Worm (Caenorhabditis elegans): ENCODE results near the gene Y76B12C.8.

DNA sequence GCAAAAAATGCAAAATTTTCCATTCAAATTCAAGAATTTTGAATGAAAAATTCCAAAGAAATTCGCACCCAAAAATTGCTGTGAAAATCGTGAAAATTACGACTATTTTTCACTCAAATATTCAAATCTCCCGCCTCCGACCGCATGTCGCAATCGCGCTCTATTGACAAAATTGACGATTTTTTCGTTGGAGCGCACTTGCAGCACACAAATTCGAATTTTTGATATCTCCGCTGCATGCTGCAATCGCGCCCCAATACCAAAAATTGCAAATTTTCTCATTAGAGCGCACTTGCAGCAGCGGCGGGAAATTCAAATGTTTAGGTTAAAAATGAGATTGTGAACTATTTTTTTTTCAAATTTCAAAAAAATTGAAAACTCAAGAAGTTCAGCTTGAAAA is 18.0 kb downstream of the Y76B12C.8 start:
- TF ChIP-seq pqm-1 (tag; optimal IDR thresholded peaks at IDR 0.05) (no peak), fkh-10 (GFP tag; optimal IDR thresholded peaks at IDR 0.05) (no peak), ama-1 (optimal IDR thresholded peaks at IDR 0.05) (no peak), hlh-15 (tag; optimal IDR thresholded peaks at IDR 0.05) (no peak), gmeb-2 (tag; optimal IDR thresholded peaks at IDR 0.05) (no peak), sdc-2 (tag; optimal IDR thresholded peaks at IDR 0.05) (no peak), pha-4 (tag; optimal IDR thresholded peaks at IDR 0.05) (no peak), ceh-45 (GFP tag; IDR thresholded peaks at IDR 0.05) (no peak), ceh-30 (tag; optimal IDR thresholded peaks at IDR 0.05) (no peak), lim-6 (tag; optimal IDR thresholded peaks at IDR 0.05) (no peak)
